Worm (Caenorhabditis elegans) whole organism, young adult: ENCODE data around the gene R07E3.7.

ENCODE experiments used
- B0261.1 ChIP-seq: sonication (generic microtip); optimal IDR thresholded peaks from 2 replicates; lab custom pipeline; 2016; ENCODE audit warnings: mild to moderate bottlenecking, missing genetic modification characterization, moderate library complexity, missing compliant biosample characterization
- B0336.3 ChIP-seq: fragments of 200-800 bp; sonication (Bioruptor generic); IDR thresholded peaks from 2 replicates; pipeline ENCODE4 v1.3.6; 2022; ENCODE audit warnings: missing genetic modification characterization, missing compliant biosample characterization
- F55B11.4 ChIP-seq: sonication (generic microtip); optimal IDR thresholded peaks from 2 replicates; lab custom pipeline; 2016; ENCODE audit warnings: missing compliant biosample characterization, missing genetic modification characterization, borderline replicate concordance; ENCODE audit not compliant: insufficient read depth
- F57C9.4 ChIP-seq: sonication (generic microtip); optimal IDR thresholded peaks from 2 replicates; lab custom pipeline; 2017; ENCODE audit warnings: mild to moderate bottlenecking, missing genetic modification characterization, missing compliant biosample characterization
- K11D2.4 ChIP-seq: fragments of 200-800 bp; sonication (Bioruptor generic); IDR thresholded peaks from 2 replicates; pipeline ENCODE4 v1.3.6; 2022; ENCODE audit warnings: missing genetic modification reagents, missing genetic modification characterization, missing compliant biosample characterization
- K12H6.12 ChIP-seq: fragments of 200-800 bp; sonication (Bioruptor generic); optimal IDR thresholded peaks from 2 replicates; lab custom pipeline; 2018; ENCODE audit warnings: mild to moderate bottlenecking, missing genetic modification characterization, missing compliant biosample characterization
- Y53F4B.3 ChIP-seq: fragments of 200-800 bp; sonication (Bioruptor generic); IDR thresholded peaks from 2 replicates; pipeline ENCODE4 v1.3.6; 2022; ENCODE audit warnings: missing genetic modification reagents, missing genetic modification characterization, missing compliant biosample characterization
- ZK185.1 ChIP-seq: sonication (generic microtip); optimal IDR thresholded peaks from 2 replicates; lab custom pipeline; 2016; ENCODE audit warnings: mild to moderate bottlenecking, missing genetic modification characterization, missing compliant biosample characterization; ENCODE audit not compliant: poor library complexity, severe bottlenecking
- ama-1 ChIP-seq, 3 experiments: fragments of 150-350 bp in 1 of 3; sonication (generic microtip) in 2 of 3; optimal IDR thresholded peaks; 2 replicates each; lab custom pipeline; 2014 to 2018; ENCODE audit warnings: missing biosample characterization in 2 of 3, missing genetic modification characterization in 2 of 3, missing genetic modification reagents in 2 of 3
- atf-7 ChIP-seq: sonication (generic microtip); optimal IDR thresholded peaks from 2 replicates; lab custom pipeline; 2017; ENCODE audit warnings: mild to moderate bottlenecking, missing genetic modification characterization, missing compliant biosample characterization
- bed-1 ChIP-seq: fragments of 200-800 bp; sonication (Bioruptor generic); IDR thresholded peaks from 2 replicates; pipeline ENCODE4 v1.3.6; 2022; ENCODE audit warnings: missing genetic modification reagents, missing genetic modification characterization, missing compliant biosample characterization
- bed-2 ChIP-seq: fragments of 200-800 bp; sonication (Bioruptor generic); IDR thresholded peaks from 2 replicates; pipeline ENCODE4 v1.3.6; 2022; ENCODE audit warnings: missing genetic modification reagents, missing genetic modification characterization, missing compliant biosample characterization
- cebp-2 ChIP-seq: fragments of 200-800 bp; sonication (Bioruptor generic); IDR thresholded peaks from 2 replicates; pipeline ENCODE4 v1.3.6; 2022; ENCODE audit warnings: missing genetic modification characterization, missing compliant biosample characterization
- ceh-58 ChIP-seq: fragments of 200-800 bp; sonication (Bioruptor generic); IDR thresholded peaks from 2 replicates; pipeline ENCODE4 v1.3.6; 2022; ENCODE audit warnings: missing genetic modification characterization, missing compliant biosample characterization
- ceh-79 ChIP-seq: sonication (generic microtip); optimal IDR thresholded peaks from 2 replicates; lab custom pipeline; 2017; ENCODE audit warnings: mild to moderate bottlenecking, missing genetic modification characterization, missing compliant biosample characterization
- dox-1 ChIP-seq: fragments of 200-800 bp; sonication (Bioruptor generic); IDR thresholded peaks from 2 replicates; pipeline ENCODE4 v1.3.6; 2022; ENCODE audit warnings: missing genetic modification reagents, missing genetic modification characterization, missing compliant biosample characterization
- egl-44 ChIP-seq: fragments of 200-800 bp; sonication (Bioruptor generic); IDR thresholded peaks from 2 replicates; pipeline ENCODE4 v1.3.6; 2022; ENCODE audit warnings: missing genetic modification reagents, missing genetic modification characterization, missing compliant biosample characterization
- ekl-4 ChIP-seq: fragments of 200-800 bp; sonication (Bioruptor generic); IDR thresholded peaks from 2 replicates; pipeline ENCODE4 v1.3.6; 2022; ENCODE audit warnings: missing genetic modification reagents, missing genetic modification characterization, missing compliant biosample characterization
- him-1 ChIP-seq: sonication (generic microtip); optimal IDR thresholded peaks from 2 replicates; lab custom pipeline; 2016; ENCODE audit warnings: missing genotype, missing genetic modification reagents, missing genetic modification characterization, missing compliant biosample characterization
- hlh-12 ChIP-seq: sonication (generic microtip); optimal IDR thresholded peaks from 2 replicates; lab custom pipeline; 2016; ENCODE audit warnings: missing genetic modification characterization, missing compliant biosample characterization
- let-607 ChIP-seq, 2 experiments: fragments of 200-800 bp in 1 of 2; sonication (Bioruptor generic) in 1 of 2; sonication (generic microtip) in 1 of 2; optimal IDR thresholded peaks; 2 replicates each; lab custom pipeline; 2016 to 2018; ENCODE audit warnings: mild to moderate bottlenecking in 2 of 2, missing compliant biosample characterization in 2 of 2, missing genetic modification characterization in 2 of 2, moderate library complexity in 2 of 2, missing genotype in 1 of 2
- lin-35 ChIP-seq, 3 experiments: fragments of 150-350 bp in 2 of 3; sonication (generic microtip) in 1 of 3; optimal IDR thresholded peaks; 2 replicates each; lab custom pipeline; 2014 to 2018; ENCODE audit warnings: missing biosample characterization in 3 of 3, missing genetic modification characterization in 3 of 3, missing genetic modification reagents in 3 of 3
- madf-6 ChIP-seq: fragments of 200-800 bp; sonication (Bioruptor generic); IDR thresholded peaks from 2 replicates; pipeline ENCODE4 v1.3.6; 2022; ENCODE audit warnings: missing genetic modification reagents, missing genetic modification characterization, missing compliant biosample characterization
- mxl-1 ChIP-seq: sonication (generic microtip); optimal IDR thresholded peaks from 2 replicates; lab custom pipeline; 2016; ENCODE audit warnings: missing genetic modification characterization, missing compliant biosample characterization
- nfya-1 ChIP-seq: sonication (generic microtip); optimal IDR thresholded peaks from 2 replicates; lab custom pipeline; 2017; ENCODE audit warnings: antibody characterized with exemption, missing compliant biosample characterization, missing genetic modification characterization, borderline replicate concordance; ENCODE audit not compliant: insufficient read depth
- nfya-2 ChIP-seq: fragments of 200-800 bp; sonication (Bioruptor generic); IDR thresholded peaks from 2 replicates; pipeline ENCODE4 v1.3.6; 2022; ENCODE audit warnings: missing genetic modification reagents, missing genetic modification characterization, missing compliant biosample characterization
- nhr-179 ChIP-seq: sonication (generic microtip); optimal IDR thresholded peaks from 2 replicates; lab custom pipeline; 2016; ENCODE audit warnings: mild to moderate bottlenecking, missing genetic modification characterization, missing compliant biosample characterization
- nhr-27 ChIP-seq: fragments of 200-800 bp; sonication (Bioruptor generic); optimal IDR thresholded peaks from 2 replicates; lab custom pipeline; 2018; ENCODE audit warnings: mild to moderate bottlenecking, missing genetic modification characterization, moderate library complexity, missing compliant biosample characterization
- nhr-90 ChIP-seq: sonication (generic microtip); optimal IDR thresholded peaks from 2 replicates; lab custom pipeline; 2016; ENCODE audit warnings: missing genotype, mild to moderate bottlenecking, missing genetic modification characterization, missing compliant biosample characterization
- sea-2 ChIP-seq: fragments of 200-800 bp; sonication (Bioruptor generic); IDR thresholded peaks from 2 replicates; pipeline ENCODE4 v1.3.6; 2022; ENCODE audit warnings: missing genetic modification characterization, missing compliant biosample characterization
- snpc-1.1 ChIP-seq: sonication (generic microtip); optimal IDR thresholded peaks from 2 replicates; lab custom pipeline; 2017; ENCODE audit warnings: missing genetic modification characterization, mild to moderate bottlenecking, missing compliant biosample characterization, antibody characterized with exemption, moderate library complexity, missing genotype, missing genetic modification reagents; ENCODE audit not compliant: insufficient read depth
- somi-1 ChIP-seq: fragments of 200-800 bp; sonication (Bioruptor generic); optimal IDR thresholded peaks from 2 replicates; lab custom pipeline; 2018; ENCODE audit warnings: mild to moderate bottlenecking, missing genetic modification characterization, missing compliant biosample characterization
- tbx-9 ChIP-seq: sonication (generic microtip); optimal IDR thresholded peaks from 2 replicates; lab custom pipeline; 2016; ENCODE audit warnings: borderline replicate concordance, missing genetic modification characterization, inconsistent platforms, missing compliant biosample characterization
- unc-130 ChIP-seq: sonication (generic microtip); optimal IDR thresholded peaks from 2 replicates; lab custom pipeline; 2016; ENCODE audit warnings: missing genetic modification reagents, missing genetic modification characterization, missing compliant biosample characterization
- xnd-1 ChIP-seq: sonication (generic microtip); optimal IDR thresholded peaks from 2 replicates; lab custom pipeline; 2016; ENCODE audit warnings: missing genotype, missing genetic modification reagents, missing genetic modification characterization, missing compliant biosample characterization

R07E3.7 gene

DNA sequence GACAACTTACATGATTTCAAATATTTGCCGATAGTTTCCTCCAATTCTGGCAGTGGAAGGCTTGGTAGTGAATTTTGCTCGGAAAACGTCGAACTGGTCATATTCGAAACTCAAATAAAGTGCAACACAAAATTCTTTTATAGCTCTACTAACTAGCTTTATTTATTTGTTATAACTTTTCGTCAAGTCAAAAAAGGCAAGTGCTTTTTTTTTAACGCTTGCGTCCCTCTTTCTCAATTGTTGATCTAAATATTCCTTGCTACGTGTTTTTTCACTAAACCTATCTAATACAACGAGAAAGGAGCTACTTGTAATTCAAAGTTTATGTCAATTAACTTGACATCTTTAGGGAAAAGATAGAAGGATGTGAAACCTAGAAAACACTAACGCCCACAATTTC is 45.2 kb downstream of the R07E3.7 start, which contains the start of gene F41E7.6:
TSS of gene F41E7.6 (minus strand) at position 101 of the 400 bp plus-strand sequence.
- TF ChIP-seq K12H6.12 (tag; lab: Kevin White, UChicago) = no peak
- TF ChIP-seq nhr-90 (tag; lab: Kevin White, UChicago) = no peak
- no peak for TF ChIP-seq ceh-79
- no peak for TF ChIP-seq snpc-1.1 (tag; lab: Kevin White, UChicago)
- TF ChIP-seq ekl-4 (GFP tag; lab: Robert Waterston, UW) = no peak
- TF ChIP-seq xnd-1 (tag; lab: Kevin White, UChicago) = no peak
- TF ChIP-seq sea-2 (GFP tag; lab: Robert Waterston, UW) = no peak
- no peak for TF ChIP-seq dox-1 (GFP tag; lab: Robert Waterston, UW)
- TF ChIP-seq ZK185.1 (tag; lab: Kevin White, UChicago) = no peak
- no peak for TF ChIP-seq nfya-2 (GFP tag; lab: Robert Waterston, UW)
- no peak for TF ChIP-seq let-607 (tag; optimal IDR thresholded peaks at IDR 0.05; lab: Kevin White, UChicago)
- no peak for TF ChIP-seq nfya-1 (tag; lab: Kevin White, UChicago)
- TF ChIP-seq nhr-27 = no peak
- TF ChIP-seq egl-44 (GFP tag; lab: Robert Waterston, UW) = no peak
- TF ChIP-seq Y53F4B.3 (GFP tag; lab: Robert Waterston, UW) = no peak
- no peak for TF ChIP-seq F55B11.4 (tag; lab: Kevin White, UChicago)
- TF ChIP-seq mxl-1 = no peak
- TF ChIP-seq K11D2.4 (GFP tag; lab: Robert Waterston, UW) = no peak
- TF ChIP-seq F57C9.4 (tag; lab: Kevin White, UChicago) = no peak
- TF ChIP-seq, all 124 proteins: peak for 0

DNA sequence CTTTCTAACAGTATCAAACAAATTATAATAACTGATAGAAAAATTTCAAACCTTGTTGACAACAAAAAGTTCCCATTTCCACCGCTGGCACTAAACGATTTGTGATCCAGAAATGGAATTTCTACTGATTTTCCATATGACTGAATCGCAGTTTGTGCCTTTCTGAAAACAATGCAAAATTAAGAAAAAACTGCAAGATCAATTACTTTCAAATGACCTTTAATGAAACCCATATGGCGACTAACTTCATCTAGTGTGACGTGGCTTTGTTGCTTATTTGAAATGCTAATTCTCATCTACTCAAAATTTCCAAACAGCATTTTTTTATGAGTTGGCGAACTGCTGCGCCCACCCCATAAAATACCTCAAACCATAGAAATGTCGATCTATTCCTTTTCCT is 48.1 kb downstream of the R07E3.7 start, which contains the start of gene F41E7.7:
TSS of gene F41E7.7 (plus strand) at position 301 of the 400 bp plus-strand sequence.
- no peak for TF ChIP-seq unc-130
- no peak for TF ChIP-seq cebp-2 (GFP tag; lab: Robert Waterston, UW)
- TF ChIP-seq bed-1 (GFP tag; lab: Robert Waterston, UW) = no peak
- TF ChIP-seq somi-1 (GFP tag; lab: Kevin White, UChicago) = no peak
- no peak for TF ChIP-seq ceh-79
- no peak for TF ChIP-seq bed-2
- TF ChIP-seq F57C9.4 (tag; lab: Kevin White, UChicago) = no peak
- no peak for TF ChIP-seq nhr-179 (tag; lab: Kevin White, UChicago)
- no peak for TF ChIP-seq lin-35 (GFP tag; optimal IDR thresholded peaks at IDR 0.05; lab: Kevin White, UChicago)
- no peak for TF ChIP-seq ekl-4 (GFP tag; lab: Robert Waterston, UW)
- no peak for TF ChIP-seq him-1
- TF ChIP-seq ama-1 (optimal IDR thresholded peaks at IDR 0.05; lab: Kevin White, UChicago) = no peak
- no peak for TF ChIP-seq ama-1 (GFP tag; optimal IDR thresholded peaks at IDR 0.05; lab: Kevin White, UChicago)
- no peak for TF ChIP-seq hlh-12 (tag; lab: Kevin White, UChicago)
- no peak for TF ChIP-seq ceh-58 (GFP tag; lab: Robert Waterston, UW)
- no peak for TF ChIP-seq atf-7
- TF ChIP-seq nhr-27 = no peak
- no peak for TF ChIP-seq madf-6 (GFP tag; lab: Robert Waterston, UW)
- TF ChIP-seq tbx-9 (tag; lab: Kevin White, UChicago) = no peak

DNA sequence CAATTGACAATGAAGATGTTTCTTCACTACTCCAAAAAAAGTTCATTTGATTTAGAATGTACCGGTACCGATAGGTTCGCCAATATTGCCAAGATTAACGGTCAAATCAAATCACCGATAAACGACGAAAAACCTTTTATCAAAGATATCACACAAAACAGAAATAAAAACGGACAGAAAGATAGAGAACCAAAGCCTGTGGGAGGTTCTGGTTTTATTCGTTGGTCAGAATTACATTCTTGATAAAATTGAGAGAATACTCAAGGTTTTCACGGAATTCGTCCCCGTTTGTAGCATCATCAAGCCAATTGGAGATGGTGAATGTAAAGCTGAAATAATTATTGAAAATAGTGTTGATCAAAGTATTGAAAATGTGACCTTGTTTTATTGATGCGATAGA is 48.6 kb downstream of the R07E3.7 start:
- TF ChIP-seq B0336.3 (GFP tag; lab: Robert Waterston, UW) = no peak
- TF ChIP-seq B0261.1 (tag; lab: Kevin White, UChicago) = no peak
